Fruit fly (Drosophila melanogaster) S2 (cell line): ENCODE measurements around the gene Gr98b.
A peak's percentile ranks its signal among the peaks of the same experiment; 100 is the strongest.

Source experiments
- CG8478 ChIP-seq: fragments of >200 bp; optimal IDR thresholded peaks from 2 replicates; lab custom pipeline; 2018
- CTCF ChIP-seq, 2 experiments: fragments of >200 bp; optimal IDR thresholded peaks; 2 replicates each; lab custom pipeline; 2018

Gene Gr98b

dm6 chr3R:27542197-27542596, at the start of gene Gr98b:
TSS of gene Gr98b (plus strand) at chr3R:27542497.
- TF ChIP-seq CG8478 (no peak), CTCF (optimal IDR thresholded peaks at IDR 0.05; lab: Kevin White, UChicago) (no peak)

dm6 chr3R:27497616-27498015, 44.7 kb upstream of the Gr98b start:
- TF ChIP-seq CG8478 (no peak), CTCF (optimal IDR thresholded peaks at IDR 0.05; lab: Kevin White, UChicago) (no peak)

dm6 chr3R:27501938-27502337, 40.4 kb upstream of the Gr98b start, which contains the start of gene CG43139:
TSS of gene CG43139 (minus strand) at chr3R:27502025.
- TF ChIP-seq CTCF (optimal IDR thresholded peaks at IDR 0.05; lab: Kevin White, UChicago), result no peak
- TF ChIP-seq CG8478, result no peak

- TF ChIP-seq CTCF (optimal IDR thresholded peaks at IDR 0.05; lab: Kevin White, UChicago) (no peak), CG8478 (no peak)
Measured at dm6 chr3R:27502856-27503255, 39.4 kb upstream of the Gr98b start, which contains the start of gene CG5402. TSS of gene CG5402 (minus strand) at chr3R:27502956.

- TF ChIP-seq CTCF (optimal IDR thresholded peaks at IDR 0.05; lab: Kevin White, UChicago) (no peak), CG8478 (no peak)
Measured at dm6 chr3R:27517157-27517556, 25.1 kb upstream of the Gr98b start, which contains the start of gene CG13972. TSS of gene CG13972 (minus strand) at chr3R:27517257.

DNA sequence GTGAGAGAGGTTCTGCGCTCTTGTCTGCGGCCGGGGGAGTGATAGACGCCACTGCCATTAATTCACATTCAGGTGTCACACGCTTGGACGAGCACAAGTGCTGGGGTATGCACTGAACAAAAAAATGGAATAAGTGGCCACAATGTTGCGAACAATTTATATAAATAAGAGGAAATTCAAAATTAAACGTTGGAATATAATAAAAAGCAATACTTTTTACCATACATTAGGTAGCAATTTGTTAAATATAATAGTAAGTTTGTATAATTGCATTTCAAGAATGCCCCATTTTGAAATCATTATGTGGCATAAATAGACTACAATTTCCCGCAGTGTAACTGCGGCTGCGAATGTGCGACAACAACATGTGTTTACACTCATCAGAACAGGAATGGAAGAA, 22.4 kb upstream of the Gr98b start:
- TF ChIP-seq CTCF (optimal IDR thresholded peaks at IDR 0.05; lab: Kevin White, UChicago) (no peak), CG8478 (no peak)

DNA sequence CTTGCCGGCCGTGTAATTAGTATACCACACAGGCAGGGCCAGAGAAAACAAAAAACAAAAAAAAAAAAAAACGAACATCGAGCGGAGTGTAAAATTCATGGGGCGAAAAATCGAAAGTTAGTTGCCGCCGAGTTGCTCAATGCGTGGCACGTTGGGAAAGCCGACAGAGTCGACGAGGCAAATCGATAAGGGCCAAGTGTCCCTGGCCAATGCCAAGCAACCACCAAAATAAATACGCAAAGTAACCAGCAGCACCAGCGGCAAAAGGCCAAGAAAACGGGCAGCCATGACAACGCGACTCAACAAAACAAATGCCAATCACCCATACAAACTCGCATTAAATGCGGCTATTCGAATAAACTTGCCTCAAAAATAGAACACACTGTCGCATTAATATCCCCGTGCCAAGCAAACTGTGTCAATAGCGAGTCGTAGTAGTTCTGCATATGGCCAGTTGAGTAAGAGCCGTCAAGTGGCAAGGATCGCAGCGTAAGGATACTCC, 21.8 kb upstream of the Gr98b start, which contains the start of gene CG12885:
Gene CG12885 (plus strand): TSS at position 452 of the 502 bp plus-strand sequence.
- TF ChIP-seq CTCF (optimal IDR thresholded peaks at IDR 0.05; lab: Kevin White, UChicago) (no peak), CG8478 (no peak)

DNA sequence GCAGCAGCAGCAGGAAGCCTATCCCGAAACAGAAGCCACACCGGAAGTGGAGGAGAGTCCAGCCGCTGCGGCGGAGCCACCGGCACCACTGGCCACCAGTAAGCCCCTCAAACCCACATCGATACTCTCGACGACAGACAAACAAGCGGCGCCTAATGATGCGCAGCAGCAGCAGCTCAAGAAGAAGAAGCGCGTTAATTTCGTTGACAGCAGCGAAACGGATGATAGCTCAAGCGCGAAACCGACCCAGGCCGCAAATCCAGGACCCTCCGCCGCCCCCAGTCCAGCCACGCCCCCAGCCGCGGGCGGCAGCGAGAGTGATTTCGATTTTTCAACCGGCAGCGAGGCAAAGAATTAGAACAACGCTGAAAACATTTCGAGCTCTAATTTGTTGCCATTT, 9.1 kb upstream of the Gr98b start:
- TF ChIP-seq CTCF (optimal IDR thresholded peaks at IDR 0.05; lab: Kevin White, UChicago), result no peak
- no peak for TF ChIP-seq CG8478

- TF ChIP-seq CTCF (optimal IDR thresholded peaks at IDR 0.05; lab: Kevin White, UChicago) (no peak), CG8478 (no peak)
Measured at dm6 chr3R:27544143-27544542, 1.8 kb downstream of the Gr98b start, which contains the start of gene Gr98c. TSS of gene Gr98c (plus strand) at chr3R:27544443.

- no peak for TF ChIP-seq CTCF (optimal IDR thresholded peaks at IDR 0.05; lab: Kevin White, UChicago)
- no peak for TF ChIP-seq CG8478
Measured at dm6 chr3R:27545752-27546151, 3.5 kb downstream of the Gr98b start, which contains the start of gene Gr98d. TSS of gene Gr98d (plus strand) at chr3R:27546052.

- TF ChIP-seq CG8478 (no peak), CTCF (optimal IDR thresholded peaks at IDR 0.05; lab: Kevin White, UChicago) (peak in 1 of 2 experiments; percentile 83)
Measured at dm6 chr3R:27547378-27547949, 5.2 kb downstream of the Gr98b start.

DNA sequence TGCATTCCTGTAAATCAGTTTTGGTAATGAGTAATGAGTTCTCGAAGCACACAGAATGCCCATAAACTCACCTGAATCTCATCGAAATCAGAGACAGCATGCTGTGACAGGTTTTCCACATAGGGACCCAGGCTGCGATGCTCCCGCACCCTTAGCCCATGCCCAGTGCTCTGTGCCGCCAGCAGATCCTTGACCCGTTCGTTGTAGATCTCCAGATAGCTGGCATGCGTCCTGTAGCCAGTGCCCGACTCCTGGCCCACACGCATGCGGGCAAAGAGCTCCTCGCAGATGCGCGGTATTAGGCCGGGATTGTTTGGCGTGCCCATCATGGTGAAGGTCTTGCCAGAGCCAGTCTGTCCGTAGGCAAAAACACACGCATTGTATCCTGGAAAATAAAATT, 10.4 kb downstream of the Gr98b start:
- TF ChIP-seq CG8478 (no peak), CTCF (optimal IDR thresholded peaks at IDR 0.05; lab: Kevin White, UChicago) (no peak)

DNA sequence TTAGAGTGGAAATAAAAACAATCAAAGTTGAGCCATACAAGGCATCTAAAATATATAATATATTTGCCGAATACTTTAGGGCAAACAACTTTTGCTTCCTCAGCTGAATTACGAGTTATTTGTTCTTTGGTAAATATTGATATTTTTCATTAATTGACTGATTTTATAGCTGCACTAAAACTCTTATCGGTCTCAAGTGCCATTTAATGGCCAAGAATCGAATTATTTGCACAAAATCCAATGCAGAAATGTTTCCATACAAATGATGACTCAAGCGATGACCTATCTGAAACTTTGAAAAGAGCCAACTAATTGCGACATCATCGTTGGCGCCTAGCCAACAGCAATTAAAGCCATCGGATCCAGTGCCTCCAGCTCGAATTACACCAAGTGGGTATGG, 11.1 kb downstream of the Gr98b start:
- no peak for TF ChIP-seq CTCF (optimal IDR thresholded peaks at IDR 0.05; lab: Kevin White, UChicago)
- no peak for TF ChIP-seq CG8478

- TF ChIP-seq CTCF (optimal IDR thresholded peaks at IDR 0.05; lab: Kevin White, UChicago) (no peak), CG8478 (no peak)
Measured at dm6 chr3R:27553921-27554320, 11.6 kb downstream of the Gr98b start.

- no peak for TF ChIP-seq CG8478
- no peak for TF ChIP-seq CTCF (optimal IDR thresholded peaks at IDR 0.05; lab: Kevin White, UChicago)
Measured at dm6 chr3R:27554964-27555363, 12.7 kb downstream of the Gr98b start.

- TF ChIP-seq CTCF (optimal IDR thresholded peaks at IDR 0.05; lab: Kevin White, UChicago) (no peak), CG8478 (no peak)
Measured at dm6 chr3R:27555853-27556252, 13.6 kb downstream of the Gr98b start.

dm6 chr3R:27556466-27556865, 14.2 kb downstream of the Gr98b start:
- TF ChIP-seq CG8478 (no peak), CTCF (optimal IDR thresholded peaks at IDR 0.05; lab: Kevin White, UChicago) (no peak)
